Worm (Caenorhabditis elegans): ENCODE results near the gene srh-172.
A peak's percentile ranks its signal among the peaks of the same experiment; 100 is the strongest.

The srh-172 gene

DNA sequence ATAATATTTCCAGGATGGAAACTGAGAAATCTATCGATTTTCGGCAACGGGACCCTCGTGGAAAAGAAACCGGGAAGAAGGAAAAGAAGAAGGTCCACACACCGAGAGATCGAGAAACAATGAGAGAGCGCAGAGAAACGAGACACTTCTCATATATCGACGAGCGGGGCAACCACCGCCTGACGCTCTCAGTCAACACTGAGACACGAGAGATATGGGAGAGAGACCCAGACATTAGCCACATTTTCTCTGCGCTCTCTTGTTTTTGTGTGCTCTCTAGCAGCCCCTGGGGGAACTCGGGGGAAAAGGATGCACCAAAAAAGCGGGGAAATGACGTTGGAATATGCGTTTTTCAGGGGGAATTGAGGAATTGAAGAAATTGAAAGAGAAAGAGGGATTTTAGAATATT, 46.9 kb downstream of the srh-172 start (continued):
- TF ChIP-seq ceh-9 (tag; optimal IDR thresholded peaks at IDR 0.05) (no peak), unc-55 (GFP tag; optimal IDR thresholded peaks at IDR 0.05) (peak; percentile 73), K09A11.1 (tag; optimal IDR thresholded peaks at IDR 0.05; ENCODE audit: insufficient read depth) (no peak), pqm-1 (tag; optimal IDR thresholded peaks at IDR 0.05) (no peak), hlh-6 (tag; optimal IDR thresholded peaks at IDR 0.05) (no peak), ceh-24 (tag; optimal IDR thresholded peaks at IDR 0.05) (no peak), ets-4 (tag; optimal IDR thresholded peaks at IDR 0.05) (no peak), hlh-13 (GFP tag; optimal IDR thresholded peaks at IDR 0.05) (no peak), C38D4.7 (GFP tag; optimal IDR thresholded peaks at IDR 0.05) (no peak), ceh-34 (tag; optimal IDR thresholded peaks at IDR 0.05) (peak; percentile 91), ceh-31 (tag; optimal IDR thresholded peaks at IDR 0.05) (peak; percentile 82), T23F11.4 (GFP tag; optimal IDR thresholded peaks at IDR 0.05) (no peak), pros-1 (tag; optimal IDR thresholded peaks at IDR 0.05) (no peak), unc-42 (tag; optimal IDR thresholded peaks at IDR 0.05) (peak; percentile 65), sdc-2 (tag; optimal IDR thresholded peaks at IDR 0.05) (peak; percentile 41), ceh-45 (GFP tag; IDR thresholded peaks at IDR 0.05) (no peak), ceh-6 (GFP tag; optimal IDR thresholded peaks at IDR 0.05) (no peak), pat-9 (tag; optimal IDR thresholded peaks at IDR 0.05) (no peak), madf-2 (tag; optimal IDR thresholded peaks at IDR 0.05) (no peak), Y22D7AL.16 (tag; optimal IDR thresholded peaks at IDR 0.05) (no peak), mec-3 (tag; optimal IDR thresholded peaks at IDR 0.05; ENCODE audit: borderline replicate concordance) (no peak), dve-1 (tag; optimal IDR thresholded peaks at IDR 0.05) (no peak), gmeb-2 (tag; optimal IDR thresholded peaks at IDR 0.05) (no peak), lin-11 (tag; optimal IDR thresholded peaks at IDR 0.05) (no peak), ama-1 (optimal IDR thresholded peaks at IDR 0.05) (no peak), ceh-19 (GFP tag; optimal IDR thresholded peaks at IDR 0.05) (no peak), ceh-18 (tag; optimal IDR thresholded peaks at IDR 0.05) (peak; percentile 47), hlh-15 (tag; optimal IDR thresholded peaks at IDR 0.05) (no peak), che-1 (tag; optimal IDR thresholded peaks at IDR 0.05) (no peak), zip-5 (tag; optimal IDR thresholded peaks at IDR 0.05) (no peak), sox-4 (tag; optimal IDR thresholded peaks at IDR 0.05) (no peak), hlh-8 (tag; optimal IDR thresholded peaks at IDR 0.05) (no peak), ttx-3 (tag; optimal IDR thresholded peaks at IDR 0.05) (no peak), eyg-1 (tag; optimal IDR thresholded peaks at IDR 0.05) (no peak), nfya-1 (tag; optimal IDR thresholded peaks at IDR 0.05) (peak; percentile 76), F13H6.1 (tag; optimal IDR thresholded peaks at IDR 0.05) (no peak), ahr-1 (tag; optimal IDR thresholded peaks at IDR 0.05) (no peak), ceh-22 (tag; optimal IDR thresholded peaks at IDR 0.05) (no peak), pax-1 (tag; optimal IDR thresholded peaks at IDR 0.05) (no peak)

- TF ChIP-seq hlh-30 (tag; optimal IDR thresholded peaks at IDR 0.05; ENCODE audit: insufficient read depth), result no peak
- TF ChIP-seq ceh-30 (tag; optimal IDR thresholded peaks at IDR 0.05), result no peak
- no peak for TF ChIP-seq hlh-15 (tag; optimal IDR thresholded peaks at IDR 0.05)
Observed at ce11 chrV:20007470-20007869, 48.6 kb downstream of the srh-172 start, which contains the start of gene Y60A3A.23. Gene Y60A3A.23, plus strand, starts transcription at chrV:20007770.

All from whole organism, late embryonic.